Worm (Caenorhabditis elegans) whole organism, L1 larva: ENCODE data around the gene ZK892.5.

Experiments
- ces-1 ChIP-seq: fragments of 150-350 bp; optimal IDR thresholded peaks from 2 replicates; lab custom pipeline; 2014; ENCODE audit warnings: missing biosample characterization, missing genetic modification reagents, missing genetic modification characterization
- elt-3 ChIP-seq, 6 experiments: fragments of 150-350 bp in 1 of 6; sonication (generic microtip); optimal IDR thresholded peaks; 2 replicates each; lab custom pipeline; 2017 to 2018; ENCODE audit warnings: missing biosample characterization in 6 of 6, missing genetic modification characterization in 6 of 6, inconsistent platforms in 1 of 6
- nhr-77 ChIP-seq: fragments of 150-350 bp; optimal IDR thresholded peaks from 2 replicates; lab custom pipeline; 2014; ENCODE audit warnings: missing biosample characterization, missing genetic modification characterization
- ztf-11 ChIP-seq, 2 experiments: sonication (generic microtip); optimal IDR thresholded peaks; 2 replicates each; lab custom pipeline; 2016 to 2017; ENCODE audit warnings: missing genetic modification characterization in 2 of 2, missing biosample characterization in 1 of 2, missing compliant biosample characterization in 1 of 2

- TF ChIP-seq elt-3 (tag; optimal IDR thresholded peaks at IDR 0.05; lab: Kevin White, UChicago) (no peak), ztf-11 (tag; optimal IDR thresholded peaks at IDR 0.05; lab: Kevin White, UChicago) (no peak), ces-1 (no peak), nhr-77 (tag; lab: Kevin White, UChicago) (no peak)
Observed at ce11 chrII:9989533-9989932, 18.5 kb upstream of the ZK892.5 start.
